Worm (Caenorhabditis elegans) whole organism, late embryonic: ENCODE data around the gene fbxa-158.

Experiments
- C38D4.7 ChIP-seq: fragments of 200-800 bp; sonication (Bioruptor generic); optimal IDR thresholded peaks from 2 replicates; lab custom pipeline; 2018; ENCODE audit warnings: mild to moderate bottlenecking, missing genetic modification characterization, moderate library complexity, missing compliant biosample characterization
- F13H6.1 ChIP-seq: sonication (generic microtip); optimal IDR thresholded peaks from 2 replicates; lab custom pipeline; 2016; ENCODE audit warnings: missing genetic modification characterization, missing compliant biosample characterization
- K02D7.2 ChIP-seq: sonication (generic microtip); optimal IDR thresholded peaks from 2 replicates; lab custom pipeline; 2017; ENCODE audit warnings: mild to moderate bottlenecking, missing genetic modification characterization, missing compliant biosample characterization
- K09A11.1 ChIP-seq: sonication (generic microtip); optimal IDR thresholded peaks from 2 replicates; lab custom pipeline; 2017; ENCODE audit warnings: antibody characterized with exemption, mild to moderate bottlenecking, missing genetic modification characterization, missing compliant biosample characterization; ENCODE audit not compliant: insufficient read depth
- T23F11.4 ChIP-seq: fragments of 200-800 bp; sonication (Bioruptor generic); optimal IDR thresholded peaks from 2 replicates; lab custom pipeline; 2018; ENCODE audit warnings: mild to moderate bottlenecking, missing genetic modification characterization, missing compliant biosample characterization
- ahr-1 ChIP-seq: sonication (generic microtip); optimal IDR thresholded peaks from 2 replicates; lab custom pipeline; 2016; ENCODE audit warnings: missing genetic modification characterization, missing compliant biosample characterization
- ama-1 ChIP-seq: fragments of 150-350 bp; optimal IDR thresholded peaks from 2 replicates; lab custom pipeline; 2014
- ceh-2 ChIP-seq: sonication (generic microtip); optimal IDR thresholded peaks from 2 replicates; lab custom pipeline; 2016; ENCODE audit warnings: missing genotype, missing genetic modification characterization, missing compliant biosample characterization
- ceh-22 ChIP-seq: sonication (generic microtip); optimal IDR thresholded peaks from 2 replicates; lab custom pipeline; 2017; ENCODE audit warnings: missing biosample characterization, missing genetic modification characterization
- ceh-30 ChIP-seq: fragments of 150-350 bp; optimal IDR thresholded peaks from 2 replicates; lab custom pipeline; 2014; ENCODE audit warnings: missing biosample characterization, missing genetic modification characterization
- ceh-34 ChIP-seq: sonication (generic microtip); optimal IDR thresholded peaks from 2 replicates; lab custom pipeline; 2016; ENCODE audit warnings: mild to moderate bottlenecking, missing genetic modification characterization, missing compliant biosample characterization
- ceh-48 ChIP-seq: sonication (generic microtip); optimal IDR thresholded peaks from 2 replicates; lab custom pipeline; 2016; ENCODE audit warnings: missing genetic modification characterization, inconsistent platforms, missing compliant biosample characterization
- ceh-9 ChIP-seq: sonication (generic microtip); optimal IDR thresholded peaks from 2 replicates; lab custom pipeline; 2016; ENCODE audit warnings: mild to moderate bottlenecking, missing genetic modification characterization, inconsistent platforms, missing compliant biosample characterization
- dmd-4 ChIP-seq: sonication (generic microtip); optimal IDR thresholded peaks from 2 replicates; lab custom pipeline; 2016; ENCODE audit warnings: borderline replicate concordance, missing genetic modification characterization, missing compliant biosample characterization
- dve-1 ChIP-seq: sonication (generic microtip); optimal IDR thresholded peaks from 2 replicates; lab custom pipeline; 2017; ENCODE audit warnings: antibody characterized with exemption, mild to moderate bottlenecking, missing genetic modification characterization, missing compliant biosample characterization
- elt-4 ChIP-seq: sonication (generic microtip); optimal IDR thresholded peaks from 2 replicates; lab custom pipeline; 2016; ENCODE audit warnings: missing genetic modification characterization, missing compliant biosample characterization
- ets-4 ChIP-seq: sonication (generic microtip); optimal IDR thresholded peaks from 2 replicates; lab custom pipeline; 2016; ENCODE audit warnings: missing genetic modification characterization, missing compliant biosample characterization
- fkh-10 ChIP-seq: fragments of 150-350 bp; optimal IDR thresholded peaks from 2 replicates; lab custom pipeline; 2014; ENCODE audit warnings: missing biosample characterization, missing genetic modification reagents, missing genetic modification characterization
- gmeb-2 ChIP-seq: sonication (generic microtip); optimal IDR thresholded peaks from 2 replicates; lab custom pipeline; 2016; ENCODE audit warnings: missing genetic modification characterization, inconsistent platforms, missing compliant biosample characterization
- hlh-13 ChIP-seq: fragments of 200-800 bp; sonication (Bioruptor generic); optimal IDR thresholded peaks from 2 replicates; lab custom pipeline; 2018; ENCODE audit warnings: mild to moderate bottlenecking, missing genetic modification characterization, missing compliant biosample characterization
- hlh-15 ChIP-seq: sonication (generic microtip); optimal IDR thresholded peaks from 2 replicates; lab custom pipeline; 2016; ENCODE audit warnings: missing genetic modification characterization, missing compliant biosample characterization
- hlh-30 ChIP-seq: sonication (generic microtip); optimal IDR thresholded peaks from 2 replicates; lab custom pipeline; 2017; ENCODE audit warnings: antibody characterized with exemption, missing genetic modification characterization, missing compliant biosample characterization; ENCODE audit not compliant: insufficient read depth
- hlh-6 ChIP-seq: sonication (generic microtip); optimal IDR thresholded peaks from 2 replicates; lab custom pipeline; 2016; ENCODE audit warnings: missing genotype, missing genetic modification characterization, missing compliant biosample characterization
- hlh-8 ChIP-seq: sonication (generic microtip); optimal IDR thresholded peaks from 2 replicates; lab custom pipeline; 2016; ENCODE audit warnings: missing genotype, missing genetic modification characterization, missing compliant biosample characterization
- lim-6 ChIP-seq: sonication (generic microtip); optimal IDR thresholded peaks from 2 replicates; lab custom pipeline; 2016; ENCODE audit warnings: missing genetic modification characterization, missing compliant biosample characterization
- lin-11 ChIP-seq: fragments of 200-800 bp; sonication (Bioruptor generic); optimal IDR thresholded peaks from 2 replicates; lab custom pipeline; 2018; ENCODE audit warnings: mild to moderate bottlenecking, missing genetic modification characterization, missing compliant biosample characterization
- mec-3 ChIP-seq: sonication (generic microtip); optimal IDR thresholded peaks from 2 replicates; lab custom pipeline; 2016; ENCODE audit warnings: borderline replicate concordance, missing genetic modification characterization, missing compliant biosample characterization
- nhr-11 ChIP-seq: fragments of 150-350 bp; optimal IDR thresholded peaks from 2 replicates; lab custom pipeline; 2014; ENCODE audit warnings: missing biosample characterization, missing genetic modification characterization
- npax-4 ChIP-seq: sonication (generic microtip); optimal IDR thresholded peaks from 2 replicates; lab custom pipeline; 2016; ENCODE audit warnings: missing genetic modification characterization, missing compliant biosample characterization
- pag-3 ChIP-seq: sonication (generic microtip); optimal IDR thresholded peaks from 2 replicates; lab custom pipeline; 2016; ENCODE audit warnings: missing compliant biosample characterization, missing genetic modification characterization, borderline replicate concordance
- pha-2 ChIP-seq: sonication (generic microtip); optimal IDR thresholded peaks from 2 replicates; lab custom pipeline; 2017; ENCODE audit warnings: mild to moderate bottlenecking, missing genetic modification characterization, missing compliant biosample characterization
- pha-4 ChIP-seq: fragments of 150-350 bp; optimal IDR thresholded peaks from 2 replicates; lab custom pipeline; 2018; ENCODE audit warnings: missing biosample characterization, missing genetic modification reagents, missing genetic modification characterization
- pqm-1 ChIP-seq: sonication (generic microtip); optimal IDR thresholded peaks from 2 replicates; lab custom pipeline; 2016; ENCODE audit warnings: missing genetic modification characterization, missing compliant biosample characterization
- pros-1 ChIP-seq: fragments of 150-350 bp; optimal IDR thresholded peaks from 2 replicates; lab custom pipeline; 2014; ENCODE audit warnings: missing biosample characterization, missing genetic modification reagents, missing genetic modification characterization
- rnt-1 ChIP-seq: sonication (generic microtip); optimal IDR thresholded peaks from 2 replicates; lab custom pipeline; 2016; ENCODE audit warnings: missing genetic modification characterization, missing compliant biosample characterization
- sdc-2 ChIP-seq: sonication (generic microtip); optimal IDR thresholded peaks from 2 replicates; lab custom pipeline; 2016; ENCODE audit warnings: missing genotype, missing genetic modification characterization, missing compliant biosample characterization
- syd-9 ChIP-seq: sonication (generic microtip); optimal IDR thresholded peaks from 2 replicates; lab custom pipeline; 2016; ENCODE audit warnings: mild to moderate bottlenecking, missing genetic modification characterization, moderate library complexity, missing compliant biosample characterization
- tbx-2 ChIP-seq: sonication (generic microtip); optimal IDR thresholded peaks from 2 replicates; lab custom pipeline; 2016; ENCODE audit warnings: missing genetic modification characterization, missing compliant biosample characterization
- ttx-3 ChIP-seq: sonication (generic microtip); optimal IDR thresholded peaks from 2 replicates; lab custom pipeline; 2016; ENCODE audit warnings: missing genetic modification reagents, missing genetic modification characterization, missing compliant biosample characterization
- unc-42 ChIP-seq: sonication (generic microtip); optimal IDR thresholded peaks from 2 replicates; lab custom pipeline; 2016; ENCODE audit warnings: missing genotype, missing genetic modification characterization, missing compliant biosample characterization
- unc-55 ChIP-seq: sonication (generic microtip); optimal IDR thresholded peaks from 2 replicates; lab custom pipeline; 2017; ENCODE audit warnings: missing biosample characterization, missing genetic modification reagents, missing genetic modification characterization
- unc-86 ChIP-seq: sonication (generic microtip); optimal IDR thresholded peaks from 2 replicates; lab custom pipeline; 2016; ENCODE audit warnings: missing genetic modification characterization, missing compliant biosample characterization
- zip-5 ChIP-seq: sonication (generic microtip); optimal IDR thresholded peaks from 2 replicates; lab custom pipeline; 2016; ENCODE audit warnings: missing genetic modification characterization, missing compliant biosample characterization

fbxa-158 gene

DNA sequence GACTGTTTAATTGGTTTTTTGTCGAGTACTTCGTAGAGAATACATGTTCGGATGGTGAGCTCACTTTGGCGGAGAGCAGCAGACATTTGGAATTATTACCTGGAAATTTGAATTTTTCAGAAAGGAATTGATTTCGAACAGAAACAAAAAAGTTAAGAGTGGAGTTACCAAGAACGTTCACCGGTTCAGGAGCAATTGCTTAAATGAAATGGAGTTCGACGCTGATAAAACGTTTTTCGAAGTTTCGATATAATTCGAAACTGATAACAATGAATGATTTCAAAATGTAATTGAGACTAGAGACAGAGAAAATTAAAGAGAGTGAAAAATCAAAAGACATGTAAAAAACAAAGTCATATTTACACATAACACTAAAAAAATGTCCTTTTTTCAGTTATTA, 10.4 kb downstream of the fbxa-158 start, which contains the start of gene fbxa-163:
fbxa-163 (minus strand) TSS at position 101 of the 400 bp plus-strand sequence.
- TF ChIP-seq zip-5 (tag; lab: Kevin White, UChicago), result no peak
- no peak for TF ChIP-seq ahr-1 (tag; lab: Kevin White, UChicago)
- TF ChIP-seq dve-1 (tag; lab: Kevin White, UChicago), result no peak
- no peak for TF ChIP-seq ceh-2 (tag; lab: Kevin White, UChicago)
- TF ChIP-seq nhr-11 (tag; lab: Kevin White, UChicago), result no peak

DNA sequence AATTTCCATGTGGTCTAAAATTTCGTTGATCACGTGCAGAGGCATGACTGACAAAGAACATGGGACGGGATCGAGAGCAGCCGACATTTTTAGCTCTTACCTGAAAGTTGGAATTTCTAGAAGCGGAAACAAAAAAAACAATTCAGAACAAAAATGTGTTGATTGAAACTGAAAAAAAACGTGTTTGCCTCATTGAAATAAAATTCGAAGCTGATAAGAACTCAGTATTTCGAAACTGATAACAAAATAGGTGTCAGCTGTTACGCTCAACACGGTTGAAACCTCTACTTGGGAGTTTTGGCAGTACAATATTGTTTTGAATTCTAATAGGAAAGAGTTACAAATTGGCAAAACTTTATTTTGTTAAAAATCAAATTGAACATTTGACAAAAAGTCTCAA, 12.2 kb downstream of the fbxa-158 start:
- TF ChIP-seq pha-4 (no peak), ceh-30 (tag; lab: Kevin White, UChicago) (no peak), pha-2 (tag; lab: Kevin White, UChicago) (no peak), K02D7.2 (tag; lab: Kevin White, UChicago) (no peak), elt-4 (tag; lab: Kevin White, UChicago) (no peak), rnt-1 (tag; lab: Kevin White, UChicago) (no peak), nhr-11 (tag; lab: Kevin White, UChicago) (no peak), hlh-15 (tag; lab: Kevin White, UChicago) (no peak), unc-86 (tag; lab: Kevin White, UChicago) (no peak), F13H6.1 (no peak), ceh-22 (tag; lab: Kevin White, UChicago) (no peak), ama-1 (lab: Kevin White, UChicago) (no peak), gmeb-2 (no peak), lim-6 (tag; lab: Kevin White, UChicago) (no peak), K09A11.1 (tag; lab: Kevin White, UChicago) (no peak), syd-9 (tag; lab: Kevin White, UChicago) (no peak), ceh-9 (tag; lab: Kevin White, UChicago) (no peak), unc-55 (GFP tag; lab: Kevin White, UChicago) (no peak), tbx-2 (tag; lab: Kevin White, UChicago) (no peak)

DNA sequence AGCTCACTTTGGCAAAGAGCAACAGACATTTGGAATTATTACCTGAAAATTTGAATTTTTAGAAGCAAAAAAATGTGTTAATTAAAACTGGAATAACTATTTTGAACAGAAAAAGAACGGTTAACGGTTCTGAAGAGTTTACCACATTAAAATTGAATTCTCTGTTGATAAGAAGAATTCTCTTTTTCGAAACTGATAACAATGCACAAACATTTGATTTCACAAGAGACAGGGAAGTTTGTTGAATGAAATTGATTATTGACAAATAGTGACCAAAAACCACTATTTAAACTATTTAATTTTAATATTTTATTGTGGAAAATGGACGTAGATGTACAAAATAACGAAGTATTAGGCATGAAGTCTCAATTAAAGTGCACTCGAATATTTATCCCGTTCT, 13.5 kb downstream of the fbxa-158 start:
- TF ChIP-seq ama-1 (lab: Kevin White, UChicago), result no peak
- no peak for TF ChIP-seq tbx-2 (tag; lab: Kevin White, UChicago)
- TF ChIP-seq npax-4 (tag; lab: Kevin White, UChicago), result no peak
- no peak for TF ChIP-seq ttx-3 (tag; lab: Kevin White, UChicago)
- TF ChIP-seq mec-3 (tag; lab: Kevin White, UChicago), result no peak
- no peak for TF ChIP-seq lim-6 (tag; lab: Kevin White, UChicago)
- no peak for TF ChIP-seq C38D4.7
- TF ChIP-seq hlh-13 (GFP tag; lab: Kevin White, UChicago), result no peak
- no peak for TF ChIP-seq hlh-30 (tag; lab: Kevin White, UChicago)
- no peak for TF ChIP-seq pag-3 (tag; lab: Kevin White, UChicago)
- TF ChIP-seq T23F11.4 (GFP tag; lab: Kevin White, UChicago), result no peak
- TF ChIP-seq pqm-1 (tag; lab: Kevin White, UChicago), result no peak
- TF ChIP-seq sdc-2 (tag; lab: Kevin White, UChicago), result no peak
- TF ChIP-seq K09A11.1 (tag; lab: Kevin White, UChicago), result no peak
- TF ChIP-seq ceh-22 (tag; lab: Kevin White, UChicago), result no peak
- no peak for TF ChIP-seq ceh-34 (tag; lab: Kevin White, UChicago)
- TF ChIP-seq unc-55 (GFP tag; lab: Kevin White, UChicago), result no peak
- TF ChIP-seq, all 69 proteins: peak for 0

DNA sequence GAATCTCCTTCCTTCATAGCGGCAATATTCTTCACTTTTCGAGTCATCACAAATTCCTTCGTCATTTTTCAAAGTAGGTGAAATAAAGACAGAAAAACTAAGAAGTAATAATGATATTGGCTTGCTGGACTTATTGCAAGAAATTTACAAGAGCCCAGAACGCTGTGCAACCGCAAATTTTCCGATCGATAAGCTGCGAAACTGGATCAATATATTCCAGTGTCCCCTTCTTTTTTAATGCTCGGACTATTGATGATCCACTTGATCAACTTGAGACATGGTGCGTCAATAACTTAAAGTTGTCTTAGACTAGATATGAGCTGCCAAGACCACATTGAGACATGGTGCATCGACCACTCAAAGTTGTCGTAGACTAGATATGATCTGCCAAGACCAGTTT, 15.0 kb downstream of the fbxa-158 start, which contains the start of gene bath-33:
bath-33 (minus strand) TSS at position 101 of the 400 bp plus-strand sequence.
- no peak for TF ChIP-seq unc-42 (tag; lab: Kevin White, UChicago)
- no peak for TF ChIP-seq ets-4 (tag; lab: Kevin White, UChicago)
- no peak for TF ChIP-seq gmeb-2
- TF ChIP-seq dmd-4 (tag; lab: Kevin White, UChicago), result no peak
- no peak for TF ChIP-seq unc-86 (tag; lab: Kevin White, UChicago)
- no peak for TF ChIP-seq ceh-48 (tag; lab: Kevin White, UChicago)
- TF ChIP-seq hlh-6 (tag; lab: Kevin White, UChicago), result no peak
- TF ChIP-seq fkh-10 (GFP tag; lab: Kevin White, UChicago), result no peak
- no peak for TF ChIP-seq tbx-2 (tag; lab: Kevin White, UChicago)
- TF ChIP-seq hlh-8 (tag; lab: Kevin White, UChicago), result no peak
- TF ChIP-seq lin-11, result no peak
- TF ChIP-seq pros-1 (tag; lab: Kevin White, UChicago), result no peak
- TF ChIP-seq, all 69 proteins: peak for 0
